Worm (Caenorhabditis elegans) whole organism, midembryonic: ENCODE measurements around the gene ifbp-1.

Experiments
- T22C8.4 ChIP-seq: fragments of 200-800 bp; sonication (Bioruptor generic); IDR thresholded peaks from 2 replicates; pipeline ENCODE4 v1.3.6; 2022; ENCODE audit warnings: missing genetic modification characterization, missing compliant biosample characterization
- flt-1 ChIP-seq: fragments of 200-800 bp; sonication (Bioruptor generic); IDR thresholded peaks from 2 replicates; pipeline ENCODE4 v1.3.6; 2022; ENCODE audit warnings: missing genetic modification characterization, missing compliant biosample characterization
- klf-2 ChIP-seq: fragments of 200-800 bp; sonication (Bioruptor generic); conservative IDR thresholded peaks from 2 replicates; pipeline ENCODE4 v1.3.6; 2022; ENCODE audit warnings: missing genetic modification reagents, missing genetic modification characterization, missing compliant biosample characterization
- ref-1 ChIP-seq: fragments of 200-800 bp; sonication (Bioruptor generic); conservative IDR thresholded peaks from 2 replicates; pipeline ENCODE4 v1.3.6; 2022; ENCODE audit warnings: missing genetic modification reagents, missing genetic modification characterization, missing compliant biosample characterization
- tab-1 ChIP-seq: fragments of 200-800 bp; sonication (Bioruptor generic); IDR thresholded peaks from 2 replicates; pipeline ENCODE4 v1.3.6; 2022; ENCODE audit warnings: missing genetic modification characterization, missing compliant biosample characterization
- ztf-23 ChIP-seq: fragments of 200-800 bp; sonication (Bioruptor generic); IDR thresholded peaks from 2 replicates; pipeline ENCODE4 v1.3.6; 2022; ENCODE audit warnings: missing genetic modification reagents, missing genetic modification characterization, missing compliant biosample characterization
- ztf-29 ChIP-seq: fragments of 200-800 bp; sonication (Bioruptor generic); IDR thresholded peaks from 2 replicates; pipeline ENCODE4 v1.3.6; 2022; ENCODE audit warnings: missing genetic modification reagents, missing genetic modification characterization, missing compliant biosample characterization

- TF ChIP-seq flt-1 (GFP tag; lab: Robert Waterston, UW): no peak
- no peak for TF ChIP-seq ztf-29 (GFP tag; lab: Robert Waterston, UW)
- TF ChIP-seq T22C8.4: no peak
- TF ChIP-seq ref-1 (GFP tag; lab: Robert Waterston, UW): no peak
- TF ChIP-seq klf-2 (GFP tag; lab: Robert Waterston, UW): no peak
- TF ChIP-seq tab-1 (GFP tag; lab: Robert Waterston, UW): no peak
- peak; percentile 15; the same call in 1 of the 2 replicates for TF ChIP-seq ztf-23 (GFP tag; lab: Robert Waterston, UW)
These were observed 11.6 kb upstream of the ifbp-1 start, which contains the start of gene somi-1 for ce11 chrV:13391378-13392258.
